Worm (Caenorhabditis elegans): ENCODE measurements around the gene W09G12.6.
A peak's percentile ranks its signal among the peaks of the same experiment; 100 is the strongest.

The W09G12.6 gene

DNA sequence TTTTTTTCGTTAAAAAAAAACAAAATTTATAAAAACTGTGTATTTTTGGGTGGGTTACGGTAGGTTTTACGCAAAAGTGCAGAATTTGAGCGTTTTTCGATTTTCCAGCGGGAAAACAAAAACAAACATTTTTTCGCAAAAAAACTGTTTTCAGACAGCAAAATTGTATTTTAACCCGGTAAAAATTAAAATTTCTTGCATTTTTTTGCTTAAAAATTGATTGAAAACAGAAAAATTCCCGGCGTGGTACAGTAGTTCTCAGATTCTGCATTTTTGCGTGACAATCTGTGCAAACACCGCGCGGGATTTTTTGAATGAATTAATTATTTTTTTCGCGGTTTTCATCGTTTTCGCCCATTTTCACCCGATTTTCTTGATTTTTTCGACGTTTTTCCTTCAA is 45.4 kb downstream of the W09G12.6 start:
- TF ChIP-seq unc-130 (GFP tag; optimal IDR thresholded peaks at IDR 0.05) (peak; percentile 59), aly-2 (tag; optimal IDR thresholded peaks at IDR 0.05) (no peak), lsy-2 (tag; optimal IDR thresholded peaks at IDR 0.05) (peak in 1 of 2 experiments; percentile 53), aha-1 (tag) (peak; percentile 85), Y48G9A.11 (GFP tag; IDR thresholded peaks at IDR 0.05) (0 out of 2 replicates have a peak, but pooled peaks have one; percentile 32)

DNA sequence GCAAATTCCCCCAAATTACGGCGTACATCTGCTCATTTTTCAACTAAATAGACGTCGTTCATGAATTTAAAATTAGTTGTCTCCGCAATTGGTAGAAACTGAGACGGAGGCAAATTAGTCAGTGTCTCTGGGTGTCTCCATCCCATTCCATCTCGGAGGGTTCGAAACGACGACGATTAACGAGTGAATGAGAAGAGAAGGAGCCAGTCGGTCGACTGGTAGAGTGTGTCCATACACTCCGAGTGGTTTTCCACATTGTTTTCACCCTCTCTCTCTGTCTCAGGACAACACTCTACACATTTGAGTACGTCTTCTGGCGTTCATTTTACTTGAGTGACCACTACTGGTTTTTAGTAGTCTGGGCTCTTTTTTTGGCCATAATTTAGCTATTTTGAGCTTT is 47.3 kb downstream of the W09G12.6 start:
- TF ChIP-seq ztf-11 (tag; optimal IDR thresholded peaks at IDR 0.05) (no peak), hmg-1.1 (GFP tag; IDR thresholded peaks at IDR 0.05) (0 out of 2 replicates have a peak, but pooled peaks have one; percentile 24)

All from whole organism, L4 larva.